Worm (Caenorhabditis elegans): ENCODE data around the gene str-9.

DNA sequence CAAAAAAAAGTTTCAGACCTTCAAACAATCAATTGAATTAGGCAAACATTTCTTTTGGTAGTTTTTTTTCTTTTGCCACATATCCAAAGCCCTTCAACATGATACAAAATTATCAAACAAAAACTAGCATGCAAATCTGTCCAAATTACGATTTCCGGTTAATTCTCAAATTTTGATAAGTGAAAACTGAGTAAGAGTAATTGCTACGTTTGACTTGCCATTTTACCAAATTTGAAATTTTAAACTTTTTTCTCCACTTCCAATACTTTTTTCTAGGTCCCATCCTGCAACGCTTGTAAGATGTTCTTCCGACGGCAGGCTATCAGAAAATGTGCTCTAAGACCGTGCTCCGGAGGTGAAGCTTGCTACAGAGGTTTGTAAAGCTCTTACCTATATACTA lies 37.5 kb downstream of the str-9 start, which contains the start of gene nhr-223:
- TF ChIP-seq fos-1 (tag; optimal IDR thresholded peaks at IDR 0.05) (no peak), pax-3 (tag; optimal IDR thresholded peaks at IDR 0.05) (no peak), lin-39 (tag; optimal IDR thresholded peaks at IDR 0.05) (no peak), sox-4 (tag; optimal IDR thresholded peaks at IDR 0.05) (no peak), nhr-20 (tag; optimal IDR thresholded peaks at IDR 0.05) (no peak)

Data from whole organism, L1 larva.